Worm (Caenorhabditis elegans) whole organism, L4/young adult: ENCODE measurements around the gene ZK856.5.

Source experiments
- W03F9.2 ChIP-seq: fragments of 150-350 bp; optimal IDR thresholded peaks from 2 replicates; lab custom pipeline; 2014; ENCODE audit warnings: missing biosample characterization, missing genetic modification characterization
- dao-5 ChIP-seq: sonication (generic microtip); optimal IDR thresholded peaks from 2 replicates; lab custom pipeline; 2016; ENCODE audit warnings: missing genotype, missing genetic modification characterization, moderate library complexity, missing compliant biosample characterization
- him-1 ChIP-seq: sonication (generic microtip); optimal IDR thresholded peaks from 2 replicates; lab custom pipeline; 2016; ENCODE audit warnings: missing genotype, missing genetic modification reagents, missing genetic modification characterization, missing compliant biosample characterization

DNA sequence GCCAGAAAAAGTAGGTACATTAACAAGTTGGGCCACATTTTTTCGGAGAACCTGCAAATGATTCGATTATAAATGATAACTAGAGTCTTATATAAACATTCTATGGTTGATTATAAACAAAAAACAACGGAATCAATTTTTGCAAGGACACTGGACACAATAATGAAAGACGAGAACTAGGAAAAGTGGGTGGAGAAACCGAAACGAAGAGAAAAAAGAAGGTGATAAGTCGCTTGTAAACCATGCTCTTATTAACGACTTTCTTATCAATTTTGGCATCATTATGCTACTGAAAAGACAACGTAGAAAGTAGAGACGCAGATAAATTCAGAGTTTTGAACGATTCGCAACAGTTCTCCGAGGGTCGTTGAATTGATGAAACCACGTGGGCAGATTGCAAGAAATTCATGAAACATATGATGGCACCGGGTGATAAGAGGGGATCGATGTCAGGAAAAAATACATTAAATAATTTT lies at the start of gene ZK856.5:
- TF ChIP-seq W03F9.2 (tag; lab: Kevin White, UChicago) = no peak
- no peak for TF ChIP-seq him-1
- no peak for TF ChIP-seq dao-5 (tag; lab: Kevin White, UChicago)
